Worm (Caenorhabditis elegans) whole organism, young adult: ENCODE results near the gene Y39A1A.21.

Experiments used
- B0035.1 ChIP-seq: sonication (generic microtip); optimal IDR thresholded peaks from 2 replicates; lab custom pipeline; 2016; ENCODE audit warnings: missing genetic modification characterization, mild to moderate bottlenecking, missing compliant biosample characterization, missing genotype, missing genetic modification reagents
- B0336.3 ChIP-seq: fragments of 200-800 bp; sonication (Bioruptor generic); IDR thresholded peaks from 2 replicates; pipeline ENCODE4 v1.3.6; 2022; ENCODE audit warnings: missing genetic modification characterization, missing compliant biosample characterization
- C06A6.2 ChIP-seq: fragments of 200-800 bp; sonication (Bioruptor generic); conservative IDR thresholded peaks from 2 replicates; pipeline ENCODE4 v1.3.6; 2022; ENCODE audit warnings: missing genetic modification characterization, missing compliant biosample characterization
- C17E4.6 ChIP-seq: fragments of 200-800 bp; sonication (Bioruptor generic); IDR thresholded peaks from 2 replicates; pipeline ENCODE4 v1.3.6; 2022; ENCODE audit warnings: missing genetic modification reagents, missing genetic modification characterization, missing compliant biosample characterization
- F39B2.1 ChIP-seq: fragments of 200-800 bp; sonication (Bioruptor generic); IDR thresholded peaks from 2 replicates; pipeline ENCODE4 v1.3.6; 2022; ENCODE audit warnings: missing genetic modification reagents, missing genetic modification characterization, missing compliant biosample characterization
- F49E8.2 ChIP-seq: sonication (generic microtip); optimal IDR thresholded peaks from 3 replicates; lab custom pipeline; 2017; ENCODE audit warnings: missing genetic modification characterization, mild to moderate bottlenecking, missing compliant biosample characterization, antibody characterized with exemption, moderate library complexity; ENCODE audit not compliant: insufficient read depth
- F52B5.7 ChIP-seq: sonication (generic microtip); optimal IDR thresholded peaks from 2 replicates; lab custom pipeline; 2016; ENCODE audit warnings: mild to moderate bottlenecking, missing genetic modification characterization, missing compliant biosample characterization
- F57C9.4 ChIP-seq: sonication (generic microtip); optimal IDR thresholded peaks from 2 replicates; lab custom pipeline; 2017; ENCODE audit warnings: mild to moderate bottlenecking, missing genetic modification characterization, missing compliant biosample characterization
- K12H6.12 ChIP-seq: fragments of 200-800 bp; sonication (Bioruptor generic); optimal IDR thresholded peaks from 2 replicates; lab custom pipeline; 2018; ENCODE audit warnings: mild to moderate bottlenecking, missing genetic modification characterization, missing compliant biosample characterization
- Y53F4B.3 ChIP-seq: fragments of 200-800 bp; sonication (Bioruptor generic); IDR thresholded peaks from 2 replicates; pipeline ENCODE4 v1.3.6; 2022; ENCODE audit warnings: missing genetic modification reagents, missing genetic modification characterization, missing compliant biosample characterization
- Y53G8AR.9 ChIP-seq: fragments of 200-800 bp; sonication (Bioruptor generic); conservative IDR thresholded peaks from 2 replicates; pipeline ENCODE4 v1.3.6; 2022; ENCODE audit warnings: missing genetic modification reagents, missing genetic modification characterization, missing compliant biosample characterization
- ama-1 ChIP-seq, 3 experiments: fragments of 150-350 bp in 1 of 3; sonication (generic microtip) in 2 of 3; optimal IDR thresholded peaks; 2 replicates each; lab custom pipeline; 2014 to 2018; ENCODE audit warnings: missing biosample characterization in 2 of 3, missing genetic modification characterization in 2 of 3, missing genetic modification reagents in 2 of 3
- aptf-2 ChIP-seq: fragments of 200-800 bp; sonication (Bioruptor generic); conservative IDR thresholded peaks from 2 replicates; pipeline ENCODE4 v1.3.6; 2022; ENCODE audit warnings: missing genetic modification reagents, missing genetic modification characterization, missing compliant biosample characterization
- aptf-3 ChIP-seq: fragments of 200-800 bp; sonication (Bioruptor generic); IDR thresholded peaks from 2 replicates; pipeline ENCODE4 v1.3.6; 2022; ENCODE audit warnings: missing genetic modification characterization, missing compliant biosample characterization
- athp-1 ChIP-seq: sonication (generic microtip); optimal IDR thresholded peaks from 2 replicates; lab custom pipeline; 2017; ENCODE audit warnings: mild to moderate bottlenecking, missing genetic modification characterization, missing compliant biosample characterization
- cebp-2 ChIP-seq: fragments of 200-800 bp; sonication (Bioruptor generic); IDR thresholded peaks from 2 replicates; pipeline ENCODE4 v1.3.6; 2022; ENCODE audit warnings: missing genetic modification characterization, missing compliant biosample characterization
- ceh-58 ChIP-seq: fragments of 200-800 bp; sonication (Bioruptor generic); IDR thresholded peaks from 2 replicates; pipeline ENCODE4 v1.3.6; 2022; ENCODE audit warnings: missing genetic modification characterization, missing compliant biosample characterization
- ceh-91 ChIP-seq: fragments of 200-800 bp; sonication (Bioruptor generic); IDR thresholded peaks from 2 replicates; pipeline ENCODE4 v1.3.6; 2022; ENCODE audit warnings: missing genetic modification reagents, missing genetic modification characterization, missing compliant biosample characterization
- dpff-1 ChIP-seq: sonication (generic microtip); optimal IDR thresholded peaks from 2 replicates; lab custom pipeline; 2017; ENCODE audit warnings: mild to moderate bottlenecking, missing genetic modification characterization, missing compliant biosample characterization
- dpl-1 ChIP-seq: fragments of 150-350 bp; optimal IDR thresholded peaks from 2 replicates; lab custom pipeline; 2014; ENCODE audit warnings: missing biosample characterization, missing genetic modification reagents, missing genetic modification characterization
- egl-18 ChIP-seq: fragments of 200-800 bp; sonication (Bioruptor generic); IDR thresholded peaks from 2 replicates; pipeline ENCODE4 v1.3.6; 2022; ENCODE audit warnings: missing genetic modification reagents, missing genetic modification characterization, missing compliant biosample characterization
- egrh-3 ChIP-seq: fragments of 200-800 bp; sonication (Bioruptor generic); IDR thresholded peaks from 2 replicates; pipeline ENCODE4 v1.3.6; 2022; ENCODE audit warnings: missing genetic modification reagents, missing genetic modification characterization, missing compliant biosample characterization
- him-1 ChIP-seq: sonication (generic microtip); optimal IDR thresholded peaks from 2 replicates; lab custom pipeline; 2016; ENCODE audit warnings: missing genotype, missing genetic modification reagents, missing genetic modification characterization, missing compliant biosample characterization
- hlh-12 ChIP-seq: sonication (generic microtip); optimal IDR thresholded peaks from 2 replicates; lab custom pipeline; 2016; ENCODE audit warnings: missing genetic modification characterization, missing compliant biosample characterization
- hmg-1.2 ChIP-seq: fragments of 200-800 bp; sonication (Bioruptor generic); IDR thresholded peaks from 2 replicates; pipeline ENCODE4 v1.3.6; 2022; ENCODE audit warnings: missing genetic modification reagents, missing genetic modification characterization, missing compliant biosample characterization
- hmg-20 ChIP-seq: fragments of 200-800 bp; sonication (Bioruptor generic); IDR thresholded peaks from 2 replicates; pipeline ENCODE4 v1.3.6; 2022; ENCODE audit warnings: missing genetic modification reagents, missing genetic modification characterization, missing compliant biosample characterization
- hrde-1 ChIP-seq: sonication (generic microtip); optimal IDR thresholded peaks from 2 replicates; lab custom pipeline; 2016; ENCODE audit warnings: missing genetic modification characterization, mild to moderate bottlenecking, missing compliant biosample characterization, moderate library complexity, missing genotype, missing genetic modification reagents, borderline replicate concordance
- let-526 ChIP-seq: fragments of 200-800 bp; sonication (Bioruptor generic); IDR thresholded peaks from 2 replicates; pipeline ENCODE4 v1.3.6; 2022; ENCODE audit warnings: missing genetic modification reagents, missing genetic modification characterization, missing compliant biosample characterization
- let-607 ChIP-seq, 2 experiments: fragments of 200-800 bp in 1 of 2; sonication (Bioruptor generic) in 1 of 2; sonication (generic microtip) in 1 of 2; optimal IDR thresholded peaks; 2 replicates each; lab custom pipeline; 2016 to 2018; ENCODE audit warnings: mild to moderate bottlenecking in 2 of 2, missing compliant biosample characterization in 2 of 2, missing genetic modification characterization in 2 of 2, moderate library complexity in 2 of 2, missing genotype in 1 of 2
- madf-10 ChIP-seq: sonication (generic microtip); optimal IDR thresholded peaks from 2 replicates; lab custom pipeline; 2016; ENCODE audit warnings: mild to moderate bottlenecking, missing genetic modification characterization, missing compliant biosample characterization
- madf-6 ChIP-seq: fragments of 200-800 bp; sonication (Bioruptor generic); IDR thresholded peaks from 2 replicates; pipeline ENCODE4 v1.3.6; 2022; ENCODE audit warnings: missing genetic modification reagents, missing genetic modification characterization, missing compliant biosample characterization
- mcd-1 ChIP-seq: fragments of 200-800 bp; sonication (Bioruptor generic); IDR thresholded peaks from 2 replicates; pipeline ENCODE4 v1.3.6; 2022; ENCODE audit warnings: missing genetic modification reagents, missing genetic modification characterization, missing compliant biosample characterization
- mel-28 ChIP-seq: sonication (generic microtip); optimal IDR thresholded peaks from 2 replicates; lab custom pipeline; 2016; ENCODE audit warnings: borderline replicate concordance, mild to moderate bottlenecking, missing genetic modification characterization, missing compliant biosample characterization
- nfya-1 ChIP-seq: sonication (generic microtip); optimal IDR thresholded peaks from 2 replicates; lab custom pipeline; 2017; ENCODE audit warnings: antibody characterized with exemption, missing compliant biosample characterization, missing genetic modification characterization, borderline replicate concordance; ENCODE audit not compliant: insufficient read depth
- nfyb-1 ChIP-seq: fragments of 200-800 bp; sonication (Bioruptor generic); IDR thresholded peaks from 2 replicates; pipeline ENCODE4 v1.3.6; 2022; ENCODE audit warnings: missing genetic modification reagents, missing genetic modification characterization, missing compliant biosample characterization
- nhr-120 ChIP-seq: fragments of 200-800 bp; sonication (Bioruptor generic); IDR thresholded peaks from 2 replicates; pipeline ENCODE4 v1.3.6; 2022; ENCODE audit warnings: missing genetic modification characterization, missing compliant biosample characterization
- nhr-27 ChIP-seq: fragments of 200-800 bp; sonication (Bioruptor generic); optimal IDR thresholded peaks from 2 replicates; lab custom pipeline; 2018; ENCODE audit warnings: mild to moderate bottlenecking, missing genetic modification characterization, moderate library complexity, missing compliant biosample characterization
- nhr-80 ChIP-seq: sonication (generic microtip); optimal IDR thresholded peaks from 2 replicates; lab custom pipeline; 2016; ENCODE audit warnings: missing genetic modification characterization, missing compliant biosample characterization
- pha-4 ChIP-seq: fragments of 150-350 bp; sonication (generic microtip); optimal IDR thresholded peaks from 2 replicates; lab custom pipeline; 2014; ENCODE audit warnings: missing biosample characterization, missing genetic modification reagents, missing genetic modification characterization
- rec-8 ChIP-seq, 2 experiments: sonication (generic microtip); optimal IDR thresholded peaks; 2 replicates each; lab custom pipeline; 2016; ENCODE audit warnings: mild to moderate bottlenecking in 2 of 2, missing genetic modification characterization in 2 of 2, missing genetic modification reagents in 2 of 2, missing genotype in 2 of 2, missing biosample characterization in 1 of 2, missing compliant biosample characterization in 1 of 2, moderate library complexity in 1 of 2
- repo-1 ChIP-seq: sonication (generic microtip); optimal IDR thresholded peaks from 2 replicates; lab custom pipeline; 2017; ENCODE audit warnings: mild to moderate bottlenecking, missing genetic modification characterization, missing compliant biosample characterization
- sdz-38 ChIP-seq: sonication (generic microtip); optimal IDR thresholded peaks from 2 replicates; lab custom pipeline; 2016; ENCODE audit warnings: missing genotype, missing genetic modification characterization, missing compliant biosample characterization
- snpc-3.4 ChIP-seq: sonication (generic microtip); optimal IDR thresholded peaks from 2 replicates; lab custom pipeline; 2017; ENCODE audit warnings: missing genetic modification characterization, mild to moderate bottlenecking, missing compliant biosample characterization, antibody characterized with exemption, moderate library complexity, missing genotype, missing genetic modification reagents
- tbx-9 ChIP-seq: sonication (generic microtip); optimal IDR thresholded peaks from 2 replicates; lab custom pipeline; 2016; ENCODE audit warnings: borderline replicate concordance, missing genetic modification characterization, inconsistent platforms, missing compliant biosample characterization
- zfh-2 ChIP-seq: fragments of 200-800 bp; sonication (Bioruptor generic); conservative IDR thresholded peaks from 2 replicates; pipeline ENCODE4 v1.3.6; 2022; ENCODE audit warnings: missing genetic modification reagents, missing genetic modification characterization, missing compliant biosample characterization
- ztf-18 ChIP-seq: sonication (generic microtip); optimal IDR thresholded peaks from 2 replicates; lab custom pipeline; 2016; ENCODE audit warnings: missing genotype, mild to moderate bottlenecking, missing genetic modification characterization, missing compliant biosample characterization
- ztf-25 ChIP-seq: fragments of 200-800 bp; sonication (Bioruptor generic); IDR thresholded peaks from 2 replicates; pipeline ENCODE4 v1.3.6; 2022; ENCODE audit warnings: missing genetic modification reagents, missing genetic modification characterization, missing compliant biosample characterization
- ztf-28 ChIP-seq: fragments of 200-800 bp; sonication (Bioruptor generic); IDR thresholded peaks from 2 replicates; pipeline ENCODE4 v1.3.6; 2022; ENCODE audit warnings: missing genetic modification reagents, missing genetic modification characterization, missing compliant biosample characterization

Y39A1A.21 gene

ce11 chrIII:10706481-10706880 is 341 bp downstream of the Y39A1A.21 start:
- TF ChIP-seq ceh-91 (GFP tag; lab: Robert Waterston, UW): 0 out of 2 replicates have a peak, but pooled peaks have one; percentile 26
- no peak for TF ChIP-seq nhr-27 (tag; lab: Kevin White, UChicago)
- TF ChIP-seq sdz-38 (tag; lab: Kevin White, UChicago): no peak
- TF ChIP-seq nfyb-1 (GFP tag; lab: Robert Waterston, UW): peak; percentile 20; the same call in 1 of the 2 replicates
- peak; percentile 21; the same call in 1 of the 2 replicates for TF ChIP-seq madf-6 (GFP tag; lab: Robert Waterston, UW)
- TF ChIP-seq nfya-1 (tag; lab: Kevin White, UChicago): no peak
- no peak for TF ChIP-seq madf-10 (tag; lab: Kevin White, UChicago)
- TF ChIP-seq repo-1: no peak
- TF ChIP-seq let-607 (tag; optimal IDR thresholded peaks at IDR 0.05; lab: Kevin White, UChicago): no peak
- peak; percentile 30; the same call in 1 of the 2 replicates for TF ChIP-seq C06A6.2 (GFP tag; lab: Robert Waterston, UW)
- peak; percentile 23; the same call in 1 of the 2 replicates for TF ChIP-seq mcd-1 (GFP tag; lab: Robert Waterston, UW)
- peak; percentile 3 for TF ChIP-seq athp-1 (tag; lab: Kevin White, UChicago)
- no peak for TF ChIP-seq F52B5.7 (tag; lab: Kevin White, UChicago)
- no peak for TF ChIP-seq hmg-20 (GFP tag; lab: Robert Waterston, UW)
- peak; percentile 84 for TF ChIP-seq zfh-2
- no peak for TF ChIP-seq ama-1 (optimal IDR thresholded peaks at IDR 0.05; lab: Kevin White, UChicago)
- no peak for TF ChIP-seq ama-1 (GFP tag; optimal IDR thresholded peaks at IDR 0.05; lab: Kevin White, UChicago)
- TF ChIP-seq K12H6.12 (tag; lab: Kevin White, UChicago): no peak
- TF ChIP-seq B0336.3 (GFP tag; lab: Robert Waterston, UW): peak; percentile 6; the same call in 1 of the 2 replicates
- TF ChIP-seq hmg-1.2 (GFP tag; lab: Robert Waterston, UW): 0 out of 2 replicates have a peak, but pooled peaks have one; percentile 31
- no peak for TF ChIP-seq nhr-80 (tag; lab: Kevin White, UChicago)
- TF ChIP-seq Y53F4B.3 (GFP tag; lab: Robert Waterston, UW): no peak
- peak; percentile 88 for TF ChIP-seq egrh-3 (GFP tag; lab: Robert Waterston, UW)
- no peak for TF ChIP-seq F49E8.2 (tag; lab: Kevin White, UChicago)
- TF ChIP-seq nhr-120 (GFP tag; lab: Robert Waterston, UW): no peak
- no peak for TF ChIP-seq let-526
- TF ChIP-seq ztf-18 (tag; lab: Kevin White, UChicago): no peak
- TF ChIP-seq him-1 (tag; lab: Kevin White, UChicago): no peak
- no peak for TF ChIP-seq rec-8 (tag; optimal IDR thresholded peaks at IDR 0.05; lab: Kevin White, UChicago)
- TF ChIP-seq dpff-1 (tag; lab: Kevin White, UChicago): no peak
- TF ChIP-seq aptf-2: 0 out of 2 replicates have a peak, but pooled peaks have one; percentile 16
- no peak for TF ChIP-seq hlh-12 (tag; lab: Kevin White, UChicago)
- no peak for TF ChIP-seq ceh-58 (GFP tag; lab: Robert Waterston, UW)
- no peak for TF ChIP-seq mel-28
- TF ChIP-seq pha-4: no peak
- TF ChIP-seq cebp-2 (GFP tag; lab: Robert Waterston, UW): 0 out of 2 replicates have a peak, but pooled peaks have one; percentile 43
- no peak for TF ChIP-seq ztf-28
- TF ChIP-seq, all 124 proteins: peak for 12

ce11 chrIII:10704499-10704898 is 2.3 kb downstream of the Y39A1A.21 start:
- TF ChIP-seq F39B2.1 (GFP tag; lab: Robert Waterston, UW) (no peak), snpc-3.4 (no peak), pha-4 (no peak), tbx-9 (tag; lab: Kevin White, UChicago) (no peak), aptf-3 (GFP tag; lab: Robert Waterston, UW) (no peak), hrde-1 (tag; lab: Kevin White, UChicago) (no peak), Y53G8AR.9 (GFP tag; lab: Robert Waterston, UW) (no peak), B0035.1 (no peak), egl-18 (GFP tag; lab: Robert Waterston, UW) (no peak), dpl-1 (no peak), nfyb-1 (GFP tag; lab: Robert Waterston, UW) (no peak), C17E4.6 (GFP tag; lab: Robert Waterston, UW) (no peak), F57C9.4 (tag; lab: Kevin White, UChicago) (no peak), ztf-25 (GFP tag; lab: Robert Waterston, UW) (no peak)
